Fruit fly (Drosophila melanogaster): ENCODE measurements around the gene CG43448.

The CG43448 gene

DNA sequence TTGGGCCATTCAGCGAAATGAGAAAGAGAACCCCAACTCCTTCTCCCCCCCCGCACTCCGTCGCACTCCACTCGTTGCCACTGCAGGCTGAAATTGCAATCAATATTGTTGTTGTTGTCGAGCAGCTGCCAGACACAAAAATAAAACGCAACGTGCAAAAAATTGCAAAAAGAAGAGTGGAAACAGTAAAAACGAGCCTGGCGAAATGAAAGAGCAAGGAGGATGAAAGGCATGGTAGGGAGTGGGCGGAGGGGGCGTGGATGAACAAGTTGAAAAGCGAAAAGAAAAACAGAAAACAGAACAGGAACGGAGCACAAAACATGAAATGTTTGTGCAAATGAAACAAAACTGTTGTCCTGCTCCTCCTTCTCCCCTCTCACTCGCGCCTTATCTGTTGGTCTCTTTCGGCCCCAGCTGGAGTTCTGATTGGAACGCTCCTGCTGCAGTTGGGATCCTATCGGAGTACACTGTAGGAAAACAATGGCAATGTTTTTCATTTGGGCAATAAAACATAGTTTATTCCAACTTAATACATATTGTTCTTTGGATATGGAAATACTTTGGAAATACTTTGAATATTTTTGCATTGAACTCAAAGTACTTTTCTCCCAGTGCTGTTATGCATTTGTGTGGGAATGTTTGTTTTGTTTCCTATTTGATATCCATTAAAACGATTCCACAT lies 47.6 kb upstream of the CG43448 start (continued):
- TF ChIP-seq svp (GFP tag): peak; percentile 94
- peak; percentile 66 to 68 for TF ChIP-seq salr (GFP tag; optimal IDR thresholded peaks at IDR 0.05)
- TF ChIP-seq CG32006 (GFP tag; optimal IDR thresholded peaks at IDR 0.05): peak; percentile 86
- TF ChIP-seq CG6808 (GFP tag; optimal IDR thresholded peaks at IDR 0.05): peak; percentile 93
- peak; percentile 2 for TF ChIP-seq CG16779 (tag; optimal IDR thresholded peaks at IDR 0.05)
- TF ChIP-seq Smox (GFP tag; optimal IDR thresholded peaks at IDR 0.05): peak; percentile 91
- TF ChIP-seq Hr38 (GFP tag; optimal IDR thresholded peaks at IDR 0.05): no peak
- peak; percentile 92 for TF ChIP-seq OdsH (GFP tag; optimal IDR thresholded peaks at IDR 0.05)
- TF ChIP-seq CG6163 (GFP tag; IDR thresholded peaks at IDR 0.05): peak; percentile 81
- TF ChIP-seq CG7368 (GFP tag; optimal IDR thresholded peaks at IDR 0.05): peak; percentile 62
- peak; percentile 93 to 98 for TF ChIP-seq ss (GFP tag; optimal IDR thresholded peaks at IDR 0.05)
- peak; percentile 65 for TF ChIP-seq fd85E (GFP tag; optimal IDR thresholded peaks at IDR 0.05)
- TF ChIP-seq Hr4 (GFP tag; optimal IDR thresholded peaks at IDR 0.05): peak; percentile 78
- TF ChIP-seq dsx (GFP tag; optimal IDR thresholded peaks at IDR 0.05; ENCODE audit: poor library complexity, severe bottlenecking): peak; percentile 84
- peak; percentile 87 for TF ChIP-seq Ets21C (GFP tag; optimal IDR thresholded peaks at IDR 0.05)
- peak; percentile 79 for TF ChIP-seq CG8119 (GFP tag; IDR thresholded peaks at IDR 0.05)
- peak; percentile 93 for TF ChIP-seq CG6854 (GFP tag; optimal IDR thresholded peaks at IDR 0.05)
- peak; percentile 88 for TF ChIP-seq CG10631 (GFP tag; optimal IDR thresholded peaks at IDR 0.05)
- peak; percentile 92 for TF ChIP-seq Sox14 (GFP tag; optimal IDR thresholded peaks at IDR 0.05)
- TF ChIP-seq lz (GFP tag; optimal IDR thresholded peaks at IDR 0.05): peak; percentile 91
- TF ChIP-seq CG31627 (GFP tag; optimal IDR thresholded peaks at IDR 0.05): peak; percentile 92
- TF ChIP-seq CG8319 (GFP tag; optimal IDR thresholded peaks at IDR 0.05): peak; percentile 80
- peak; percentile 59 for TF ChIP-seq CG11294 (GFP tag; IDR thresholded peaks at IDR 0.05)
- no peak for TF ChIP-seq fkh (GFP tag; optimal IDR thresholded peaks at IDR 0.05)
- peak; percentile 92 for TF ChIP-seq acj6 (GFP tag; optimal IDR thresholded peaks at IDR 0.05)
- peak; percentile 16 for TF ChIP-seq dac (GFP tag; optimal IDR thresholded peaks at IDR 0.05)
- peak; percentile 83 for TF ChIP-seq CG8632 (GFP tag; optimal IDR thresholded peaks at IDR 0.05)
- peak; percentile 73 for TF ChIP-seq CG4318 (GFP tag; optimal IDR thresholded peaks at IDR 0.05)
- peak; percentile 65 for TF ChIP-seq net (GFP tag; optimal IDR thresholded peaks at IDR 0.05)
- peak; percentile 86 for TF ChIP-seq CG6792 (GFP tag; optimal IDR thresholded peaks at IDR 0.05)
- peak; percentile 79 for TF ChIP-seq eg (GFP tag; IDR thresholded peaks at IDR 0.05)
- peak; percentile 92 for TF ChIP-seq CG3919 (GFP tag; optimal IDR thresholded peaks at IDR 0.05)
- peak; percentile 87 for TF ChIP-seq CG11762 (GFP tag; optimal IDR thresholded peaks at IDR 0.05; ENCODE audit: insufficient read depth)
- TF ChIP-seq CG10669 (GFP tag; optimal IDR thresholded peaks at IDR 0.05): peak; percentile 86
- TF ChIP-seq pdm3 (GFP tag; optimal IDR thresholded peaks at IDR 0.05): peak; percentile 86
- TF ChIP-seq Blimp-1 (GFP tag; optimal IDR thresholded peaks at IDR 0.05): peak; percentile 84
- peak; percentile 95 for TF ChIP-seq Hr39 (GFP tag; optimal IDR thresholded peaks at IDR 0.05)
- TF ChIP-seq Sox15 (GFP tag; optimal IDR thresholded peaks at IDR 0.05): peak; percentile 85
- peak; percentile 64 for TF ChIP-seq Lpt (GFP tag; optimal IDR thresholded peaks at IDR 0.05)
- TF ChIP-seq Eip78C (GFP tag): peak; percentile 95

DNA sequence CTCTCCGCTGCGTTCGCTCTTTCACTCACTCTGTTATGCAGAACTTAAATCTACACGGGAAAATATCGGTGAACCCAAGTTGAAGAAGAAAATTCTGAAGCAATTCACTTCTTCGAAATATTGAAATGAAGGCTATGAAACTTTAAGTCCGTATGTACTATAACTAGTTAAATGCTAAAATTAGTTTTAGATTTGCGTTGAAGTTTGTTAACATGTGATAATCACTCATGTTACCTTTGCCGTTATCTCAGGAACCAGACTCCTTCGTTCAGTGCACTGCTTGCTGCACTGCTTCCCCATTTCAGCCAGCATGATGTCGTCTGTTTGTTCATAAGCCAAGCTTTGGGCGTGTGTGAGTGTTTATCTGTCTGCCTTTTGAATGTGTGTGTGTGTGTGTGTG lies 47.0 kb upstream of the CG43448 start:
- peak; percentile 61 for TF ChIP-seq Hr4 (GFP tag; optimal IDR thresholded peaks at IDR 0.05)
- TF ChIP-seq CG10631 (GFP tag; optimal IDR thresholded peaks at IDR 0.05): peak; percentile 85
- TF ChIP-seq Met (GFP tag; optimal IDR thresholded peaks at IDR 0.05): peak; percentile 87
- TF ChIP-seq cyc (GFP tag; optimal IDR thresholded peaks at IDR 0.05): peak; percentile 75
- TF ChIP-seq svp (GFP tag): peak; percentile 91
- TF ChIP-seq Smox (GFP tag; optimal IDR thresholded peaks at IDR 0.05): peak; percentile 83
- TF ChIP-seq esn (GFP tag; optimal IDR thresholded peaks at IDR 0.05): peak; percentile 86
- TF ChIP-seq Hr39 (GFP tag; optimal IDR thresholded peaks at IDR 0.05): peak; percentile 88
- TF ChIP-seq Ets96B (tag; optimal IDR thresholded peaks at IDR 0.05): peak; percentile 77
- peak; percentile 72 for TF ChIP-seq Sox15 (GFP tag; optimal IDR thresholded peaks at IDR 0.05)
- peak; percentile 69 for TF ChIP-seq CG8632 (GFP tag; optimal IDR thresholded peaks at IDR 0.05)
- peak; percentile 40 for TF ChIP-seq CG7368 (GFP tag; optimal IDR thresholded peaks at IDR 0.05)
- TF ChIP-seq vri (GFP tag; optimal IDR thresholded peaks at IDR 0.05): peak; percentile 21
- peak; percentile 10 for TF ChIP-seq Lpt (GFP tag; optimal IDR thresholded peaks at IDR 0.05)
- peak; percentile 68 for TF ChIP-seq CG4318 (GFP tag; optimal IDR thresholded peaks at IDR 0.05)
- peak; percentile 77 for TF ChIP-seq pdm3 (GFP tag; optimal IDR thresholded peaks at IDR 0.05)
- peak; percentile 76 for TF ChIP-seq CG6792 (GFP tag; optimal IDR thresholded peaks at IDR 0.05)
- TF ChIP-seq net (GFP tag; optimal IDR thresholded peaks at IDR 0.05): peak; percentile 35
- TF ChIP-seq CG8319 (GFP tag; optimal IDR thresholded peaks at IDR 0.05): peak; percentile 40
- peak; percentile 52 for TF ChIP-seq CG3032 (tag; optimal IDR thresholded peaks at IDR 0.05)
- no peak for TF ChIP-seq CG16779 (tag; optimal IDR thresholded peaks at IDR 0.05)
- no peak for TF ChIP-seq CG6276 (GFP tag; optimal IDR thresholded peaks at IDR 0.05)
- TF ChIP-seq Eip75B (GFP tag; optimal IDR thresholded peaks at IDR 0.05): peak; percentile 82
- TF ChIP-seq CG11902 (GFP tag; optimal IDR thresholded peaks at IDR 0.05): peak; percentile 52
